Worm (Caenorhabditis elegans) whole organism, L1 larva: ENCODE results near the gene sri-21.
"Not testable (repeated sequence)": the region's sequence is repeated elsewhere in the genome, so short reads cannot be mapped to it uniquely, and the experiment has no call there.

Source experiments
- C16A3.4 ChIP-seq: fragments of 150-350 bp; optimal IDR thresholded peaks from 2 replicates; lab custom pipeline; 2014; ENCODE audit warnings: missing biosample characterization, missing genetic modification characterization
- C34B4.2 ChIP-seq: sonication (generic microtip); optimal IDR thresholded peaks from 2 replicates; lab custom pipeline; 2017; ENCODE audit warnings: mild to moderate bottlenecking, missing genetic modification characterization, missing compliant biosample characterization
- ceh-82 ChIP-seq, 3 experiments: fragments of 150-350 bp in 1 of 3; sonication (generic microtip) in 2 of 3; optimal IDR thresholded peaks; 2 replicates each; lab custom pipeline; 2014 to 2017; ENCODE audit warnings: missing biosample characterization in 3 of 3, missing genetic modification characterization in 3 of 3
- ceh-90 ChIP-seq: sonication (generic microtip); optimal IDR thresholded peaks from 2 replicates; lab custom pipeline; 2016; ENCODE audit warnings: missing genetic modification characterization, missing compliant biosample characterization
- ces-1 ChIP-seq: fragments of 150-350 bp; optimal IDR thresholded peaks from 2 replicates; lab custom pipeline; 2014; ENCODE audit warnings: missing biosample characterization, missing genetic modification reagents, missing genetic modification characterization
- efl-1 ChIP-seq, 4 experiments: fragments of 150-350 bp; optimal IDR thresholded peaks in 3 of 4; peaks in 1 of 4; 1 replicate in 1 of 4; 2 replicates in 3 of 4; lab custom pipeline; 2014; ENCODE audit warnings: missing biosample characterization in 2 of 4, missing genetic modification characterization in 2 of 4, missing genetic modification reagents in 2 of 4
- efl-3 ChIP-seq: fragments of 200-800 bp; sonication (Bioruptor generic); optimal IDR thresholded peaks from 2 replicates; lab custom pipeline; 2018; ENCODE audit warnings: mild to moderate bottlenecking, missing genetic modification characterization, missing compliant biosample characterization
- elt-2 ChIP-seq: sonication (generic microtip); optimal IDR thresholded peaks from 2 replicates; lab custom pipeline; 2016; ENCODE audit warnings: missing genetic modification characterization, mild to moderate bottlenecking, inconsistent platforms, missing compliant biosample characterization, missing genetic modification reagents
- ets-5 ChIP-seq: fragments of 200-800 bp; sonication (Bioruptor generic); IDR thresholded peaks from 2 replicates; pipeline ENCODE4 v1.3.6; 2022; ENCODE audit warnings: missing genetic modification characterization, missing compliant biosample characterization
- fkh-10 ChIP-seq: sonication (generic microtip); optimal IDR thresholded peaks from 2 replicates; lab custom pipeline; 2017; ENCODE audit warnings: missing biosample characterization, missing genetic modification reagents, missing genetic modification characterization
- fkh-4 ChIP-seq: sonication (generic microtip); optimal IDR thresholded peaks from 2 replicates; lab custom pipeline; 2016; ENCODE audit warnings: missing compliant biosample characterization, missing genetic modification characterization, borderline replicate concordance
- fkh-8 ChIP-seq: sonication (generic microtip); optimal IDR thresholded peaks from 2 replicates; lab custom pipeline; 2016; ENCODE audit warnings: mild to moderate bottlenecking, missing genetic modification characterization, missing compliant biosample characterization
- jun-1 ChIP-seq: fragments of 150-350 bp; optimal IDR thresholded peaks from 2 replicates; lab custom pipeline; 2014; ENCODE audit warnings: missing biosample characterization, missing genetic modification reagents, missing genetic modification characterization
- lin-15B ChIP-seq: fragments of 150-350 bp; sonication (generic microtip); optimal IDR thresholded peaks from 3 replicates; lab custom pipeline; 2014; ENCODE audit warnings: missing biosample characterization, missing genetic modification characterization
- lin-35 ChIP-seq, 2 experiments: fragments of 150-350 bp; optimal IDR thresholded peaks; 2 replicates each; lab custom pipeline; 2014; ENCODE audit warnings: missing biosample characterization in 2 of 2, missing genetic modification characterization in 2 of 2, missing genetic modification reagents in 2 of 2
- lin-39 ChIP-seq: fragments of 150-350 bp; optimal IDR thresholded peaks from 2 replicates; lab custom pipeline; 2014; ENCODE audit warnings: missing biosample characterization, missing genetic modification reagents, missing genetic modification characterization
- mef-2 ChIP-seq: fragments of 150-350 bp; optimal IDR thresholded peaks from 2 replicates; lab custom pipeline; 2014; ENCODE audit warnings: missing biosample characterization, missing genetic modification characterization
- mep-1 ChIP-seq: fragments of 150-350 bp; optimal IDR thresholded peaks from 2 replicates; lab custom pipeline; 2014; ENCODE audit warnings: missing biosample characterization, missing genetic modification characterization
- nhr-11 ChIP-seq: fragments of 150-350 bp; optimal IDR thresholded peaks from 2 replicates; lab custom pipeline; 2014; ENCODE audit warnings: missing biosample characterization, missing genetic modification characterization
- nhr-12 ChIP-seq: sonication (generic microtip); optimal IDR thresholded peaks from 2 replicates; lab custom pipeline; 2017; ENCODE audit warnings: missing biosample characterization, missing genetic modification characterization
- nhr-19 ChIP-seq: fragments of 200-800 bp; sonication (Bioruptor generic); conservative IDR thresholded peaks from 2 replicates; pipeline ENCODE4 v1.3.6; 2022; ENCODE audit warnings: missing genetic modification characterization, missing compliant biosample characterization
- nhr-28 ChIP-seq: fragments of 150-350 bp; optimal IDR thresholded peaks from 2 replicates; lab custom pipeline; 2014; ENCODE audit warnings: missing biosample characterization, missing genetic modification characterization
- nhr-71 ChIP-seq: sonication (generic microtip); optimal IDR thresholded peaks from 2 replicates; lab custom pipeline; 2016; ENCODE audit warnings: mild to moderate bottlenecking, missing genetic modification characterization, moderate library complexity, missing compliant biosample characterization
- nhr-77 ChIP-seq: fragments of 150-350 bp; optimal IDR thresholded peaks from 2 replicates; lab custom pipeline; 2014; ENCODE audit warnings: missing biosample characterization, missing genetic modification characterization
- nhr-85 ChIP-seq: sonication (generic microtip); peaks from one replicate; lab custom pipeline; 2016; ENCODE audit warnings: missing genetic modification characterization, inconsistent platforms, missing compliant biosample characterization
- pax-3 ChIP-seq: fragments of 200-800 bp; sonication (Bioruptor generic); optimal IDR thresholded peaks from 2 replicates; lab custom pipeline; 2018; ENCODE audit warnings: mild to moderate bottlenecking, missing genetic modification characterization, moderate library complexity, missing compliant biosample characterization
- rnt-1 ChIP-seq: sonication (generic microtip); optimal IDR thresholded peaks from 2 replicates; lab custom pipeline; 2016; ENCODE audit warnings: mild to moderate bottlenecking, missing genetic modification characterization, moderate library complexity, missing compliant biosample characterization
- skn-1 ChIP-seq: fragments of 150-350 bp; optimal IDR thresholded peaks from 2 replicates; lab custom pipeline; 2014; ENCODE audit warnings: missing biosample characterization, missing genetic modification characterization
- swsn-7 ChIP-seq: sonication (generic microtip); optimal IDR thresholded peaks from 2 replicates; lab custom pipeline; 2016; ENCODE audit warnings: missing genetic modification characterization, missing compliant biosample characterization
- tbx-2 ChIP-seq: sonication (generic microtip); optimal IDR thresholded peaks from 2 replicates; lab custom pipeline; 2016; ENCODE audit warnings: missing genetic modification characterization, missing compliant biosample characterization
- unc-130 ChIP-seq: fragments of 150-350 bp; optimal IDR thresholded peaks from 2 replicates; lab custom pipeline; 2017; ENCODE audit warnings: missing biosample characterization, missing genetic modification characterization, inconsistent platforms
- xbp-1 ChIP-seq: sonication (generic microtip); optimal IDR thresholded peaks from 2 replicates; lab custom pipeline; 2016; ENCODE audit warnings: missing genetic modification characterization, missing compliant biosample characterization
- zip-4 ChIP-seq: fragments of 200-800 bp; sonication (Bioruptor generic); optimal IDR thresholded peaks from 2 replicates; lab custom pipeline; 2018; ENCODE audit warnings: mild to moderate bottlenecking, missing genetic modification characterization, moderate library complexity, missing compliant biosample characterization
- ztf-11 ChIP-seq, 2 experiments: sonication (generic microtip); optimal IDR thresholded peaks; 2 replicates each; lab custom pipeline; 2016 to 2017; ENCODE audit warnings: missing genetic modification characterization in 2 of 2, missing biosample characterization in 1 of 2, missing compliant biosample characterization in 1 of 2

Gene sri-21

DNA sequence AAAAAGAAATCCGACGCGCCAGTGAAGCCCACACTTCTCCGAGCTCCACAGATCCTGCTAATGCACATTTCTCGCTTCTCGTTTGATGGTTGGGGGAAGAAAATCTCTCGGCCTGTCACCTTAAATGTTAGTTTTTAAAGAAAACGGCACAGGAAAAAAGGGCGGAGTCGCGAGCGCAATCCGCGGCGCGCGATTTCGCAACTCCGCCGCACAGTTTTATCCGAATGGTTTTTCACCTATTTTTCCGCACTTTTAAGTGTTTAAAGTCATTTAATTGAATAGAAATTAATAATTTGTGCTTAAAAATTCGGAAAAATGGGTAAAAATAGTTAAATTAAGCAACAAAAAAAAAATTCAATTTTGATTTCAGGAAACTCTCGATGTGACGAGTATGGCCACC is 38.0 kb downstream of the sri-21 start (continued):
- TF ChIP-seq swsn-7 (tag; lab: Kevin White, UChicago) (peak; percentile 47), ceh-82 (tag; optimal IDR thresholded peaks at IDR 0.05; lab: Kevin White, UChicago) (peak in 2 of 3 experiments; percentile 14 to 21), elt-2 (no peak), nhr-28 (tag; lab: Kevin White, UChicago) (no peak)

DNA sequence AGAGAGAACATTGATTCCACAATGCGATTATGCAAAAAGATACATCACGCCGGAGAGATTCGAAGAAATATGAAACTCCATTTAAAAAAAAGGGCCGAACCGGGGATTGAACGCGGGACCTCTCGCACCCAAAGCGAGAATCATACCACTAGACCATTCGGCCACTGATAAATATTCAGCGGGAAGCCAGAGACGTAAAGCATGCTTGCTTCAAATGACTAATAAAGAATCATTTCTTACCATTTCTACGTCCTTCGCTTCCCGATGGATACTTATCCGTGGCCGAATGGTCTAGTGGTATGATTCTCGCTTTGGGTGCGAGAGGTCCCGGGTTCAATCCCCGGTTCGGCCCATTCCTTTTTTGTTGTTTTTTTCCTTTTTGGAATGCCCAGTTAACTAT is 38.6 kb downstream of the sri-21 start:
- no peak for TF ChIP-seq fkh-8 (tag; lab: Kevin White, UChicago)
- no peak for TF ChIP-seq efl-1 (optimal IDR thresholded peaks at IDR 0.05; lab: Kevin White, UChicago)
- TF ChIP-seq efl-1 (GFP tag; optimal IDR thresholded peaks at IDR 0.05 in 1 of 2; lab: Kevin White, UChicago), result peak in 1 of 2 experiments; percentile 16

ce11 chrV:3592099-3592498 is 42.4 kb downstream of the sri-21 start, which contains the start of gene T22F3.12:
Gene T22F3.12 (minus strand): TSS chrV:3592199.
- TF ChIP-seq efl-3 (GFP tag; lab: Kevin White, UChicago) (no peak), nhr-77 (tag; lab: Kevin White, UChicago) (no peak), nhr-11 (tag; lab: Kevin White, UChicago) (no peak), nhr-12 (tag; lab: Kevin White, UChicago) (no peak), lin-39 (tag; lab: Kevin White, UChicago) (no peak), fkh-4 (tag; lab: Kevin White, UChicago) (no peak), ceh-90 (tag; lab: Kevin White, UChicago) (no peak), skn-1 (tag; lab: Kevin White, UChicago) (no peak), rnt-1 (tag; lab: Kevin White, UChicago) (no peak), jun-1 (tag; lab: Kevin White, UChicago) (no peak), mef-2 (tag; lab: Kevin White, UChicago) (no peak)

ce11 chrV:3594936-3595335 is 45.3 kb downstream of the sri-21 start, which contains the start of gene srh-213:
Gene srh-213 (minus strand): TSS chrV:3595036.
- TF ChIP-seq nhr-71 (tag; lab: Kevin White, UChicago), result no peak
- TF ChIP-seq ces-1 (GFP tag; lab: Kevin White, UChicago), result no peak
- no peak for TF ChIP-seq fkh-4 (tag; lab: Kevin White, UChicago)
- no peak for TF ChIP-seq unc-130 (tag; lab: Kevin White, UChicago)
- TF ChIP-seq tbx-2 (tag; lab: Kevin White, UChicago), result no peak
- no peak for TF ChIP-seq xbp-1 (tag; lab: Kevin White, UChicago)
- TF ChIP-seq efl-3 (GFP tag; lab: Kevin White, UChicago), result no peak
- TF ChIP-seq nhr-85 (tag; lab: Kevin White, UChicago), result no peak
- TF ChIP-seq pax-3, result no peak
- no peak for TF ChIP-seq ztf-11 (tag; optimal IDR thresholded peaks at IDR 0.05; lab: Kevin White, UChicago)
- no peak for TF ChIP-seq nhr-12 (tag; lab: Kevin White, UChicago)
- no peak for TF ChIP-seq C16A3.4 (tag; lab: Kevin White, UChicago)
- TF ChIP-seq fkh-10 (GFP tag; lab: Kevin White, UChicago), result no peak
- TF ChIP-seq lin-35 (GFP tag; optimal IDR thresholded peaks at IDR 0.05; lab: Kevin White, UChicago), result no peak
- no peak for TF ChIP-seq lin-15B (tag; lab: Kevin White, UChicago)
- TF ChIP-seq ets-5 (GFP tag; lab: Robert Waterston, UW), result no peak
- TF ChIP-seq nhr-19 (GFP tag; lab: Robert Waterston, UW), result no peak
- TF ChIP-seq elt-2, result no peak

- TF ChIP-seq C34B4.2; zip-4 (GFP tag; lab: Kevin White, UChicago); mep-1 (tag; lab: Kevin White, UChicago): not testable (repeated sequence)
Observed at ce11 chrV:3597052-3597451, 47.4 kb downstream of the sri-21 start, which contains the start of gene srh-212. Gene srh-212 (minus strand): TSS chrV:3597152.
